Fruit fly (Drosophila melanogaster): ENCODE results near the gene Spn28B.

DNA sequence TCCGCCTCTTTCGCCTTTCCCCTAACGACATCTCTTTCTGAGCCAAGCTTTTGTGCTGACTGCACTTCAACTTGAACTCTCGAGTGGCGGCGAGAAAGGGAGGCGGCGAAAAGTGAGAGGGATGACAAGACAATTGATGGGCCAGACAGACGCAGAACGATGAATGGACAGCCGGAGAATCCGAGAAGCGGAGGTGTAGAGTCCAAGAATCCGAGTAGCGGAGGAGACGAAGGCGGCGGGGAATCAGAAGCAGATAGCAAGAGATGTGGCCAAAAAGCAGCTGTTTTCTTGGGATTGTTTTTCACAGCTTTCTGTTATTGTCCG lies 8.2 kb upstream of the Spn28B start:
- TF ChIP-seq ttk (optimal IDR thresholded peaks at IDR 0.05) (no peak), h (optimal IDR thresholded peaks at IDR 0.05) (no peak), psq (optimal IDR thresholded peaks at IDR 0.05) (no peak), Sin3A (optimal IDR thresholded peaks at IDR 0.05) (no peak), insv (optimal IDR thresholded peaks at IDR 0.05) (no peak), Myc (optimal IDR thresholded peaks at IDR 0.05) (no peak)

Measured in Kc167 (cell line).